Worm (Caenorhabditis elegans) whole organism, L4 larva: ENCODE measurements around the gene E02H1.1.

Experiments
- F37D6.2 ChIP-seq: sonication (generic microtip); optimal IDR thresholded peaks from 2 replicates; lab custom pipeline; 2016; ENCODE audit warnings: mild to moderate bottlenecking, missing genetic modification characterization, missing compliant biosample characterization
- F49E8.2 ChIP-seq: sonication (generic microtip); optimal IDR thresholded peaks from 2 replicates; lab custom pipeline; 2016; ENCODE audit warnings: missing compliant biosample characterization, mild to moderate bottlenecking, missing genetic modification characterization, borderline replicate concordance
- T20F7.1 ChIP-seq: fragments of 200-800 bp; sonication (Bioruptor generic); optimal IDR thresholded peaks from 2 replicates; lab custom pipeline; 2018; ENCODE audit warnings: mild to moderate bottlenecking, missing genetic modification characterization, missing compliant biosample characterization
- ama-1 ChIP-seq: fragments of 150-350 bp; optimal IDR thresholded peaks from 2 replicates; lab custom pipeline; 2014; ENCODE audit warnings: inconsistent platforms, mixed read lengths
- arid-1 ChIP-seq: fragments of 200-800 bp; sonication (Bioruptor generic); conservative IDR thresholded peaks from 2 replicates; pipeline ENCODE4 v1.3.6; 2022; ENCODE audit warnings: missing genetic modification reagents, missing genetic modification characterization, missing compliant biosample characterization
- cey-2 ChIP-seq: sonication (generic microtip); optimal IDR thresholded peaks from 3 replicates; lab custom pipeline; 2017; ENCODE audit warnings: missing genetic modification characterization, mild to moderate bottlenecking, missing compliant biosample characterization, antibody characterized with exemption, borderline replicate concordance; ENCODE audit not compliant: insufficient read depth
- daf-12 ChIP-seq: fragments of 150-350 bp; optimal IDR thresholded peaks from 2 replicates; lab custom pipeline; 2014; ENCODE audit warnings: missing biosample characterization, missing genetic modification reagents, missing genetic modification characterization
- daf-16 ChIP-seq, 3 experiments: sonication (generic microtip); optimal IDR thresholded peaks; 2 replicates each; lab custom pipeline; 2016 to 2017; ENCODE audit warnings: missing genetic modification characterization in 3 of 3, missing genetic modification reagents in 3 of 3, mild to moderate bottlenecking in 2 of 3, missing compliant biosample characterization in 2 of 3, missing biosample characterization in 1 of 3, moderate library complexity in 1 of 3
- daf-19 ChIP-seq: fragments of 200-800 bp; sonication (Bioruptor generic); conservative IDR thresholded peaks from 2 replicates; pipeline ENCODE4 v1.3.6; 2022; ENCODE audit warnings: missing genetic modification characterization, missing compliant biosample characterization
- daf-8 ChIP-seq: fragments of 200-800 bp; sonication (Bioruptor generic); IDR thresholded peaks from 2 replicates; pipeline ENCODE4 v1.3.6; 2022; ENCODE audit warnings: missing genetic modification characterization, missing compliant biosample characterization
- dmd-6 ChIP-seq: fragments of 200-800 bp; sonication (Bioruptor generic); IDR thresholded peaks from 2 replicates; pipeline ENCODE4 v1.3.6; 2022; ENCODE audit warnings: missing genetic modification reagents, missing genetic modification characterization, missing compliant biosample characterization
- dve-1 ChIP-seq: sonication (generic microtip); optimal IDR thresholded peaks from 2 replicates; lab custom pipeline; 2017; ENCODE audit warnings: antibody characterized with exemption, mild to moderate bottlenecking, missing genetic modification characterization, missing compliant biosample characterization; ENCODE audit not compliant: insufficient read depth
- egl-43 ChIP-seq: fragments of 200-800 bp; sonication (Bioruptor generic); IDR thresholded peaks from 2 replicates; pipeline ENCODE4 v1.3.6; 2022; ENCODE audit warnings: missing genetic modification reagents, missing genetic modification characterization, missing compliant biosample characterization
- fkh-10 ChIP-seq: fragments of 150-350 bp; optimal IDR thresholded peaks from 2 replicates; lab custom pipeline; 2014; ENCODE audit warnings: missing biosample characterization, missing genetic modification reagents, missing genetic modification characterization
- gei-8 ChIP-seq: fragments of 200-800 bp; sonication (Bioruptor generic); optimal IDR thresholded peaks from 2 replicates; lab custom pipeline; 2018; ENCODE audit warnings: mild to moderate bottlenecking, missing genetic modification characterization, missing compliant biosample characterization
- hlh-11 ChIP-seq: fragments of 200-800 bp; sonication (Bioruptor generic); optimal IDR thresholded peaks from 2 replicates; lab custom pipeline; 2018; ENCODE audit warnings: mild to moderate bottlenecking, missing genetic modification characterization, missing compliant biosample characterization
- hmg-1.1 ChIP-seq: fragments of 200-800 bp; sonication (Bioruptor generic); IDR thresholded peaks from 2 replicates; pipeline ENCODE4 v1.3.6; 2022; ENCODE audit warnings: missing genetic modification reagents, missing genetic modification characterization, missing compliant biosample characterization
- lim-7 ChIP-seq: fragments of 200-800 bp; sonication (Bioruptor generic); IDR thresholded peaks from 2 replicates; pipeline ENCODE4 v1.3.6; 2022; ENCODE audit warnings: missing genetic modification characterization, missing compliant biosample characterization
- lin-15B ChIP-seq: fragments of 150-350 bp; sonication (generic microtip); optimal IDR thresholded peaks from 3 replicates; lab custom pipeline; 2014; ENCODE audit warnings: missing biosample characterization, missing genetic modification characterization
- lin-39 ChIP-seq: fragments of 150-350 bp; optimal IDR thresholded peaks from 2 replicates; lab custom pipeline; 2014; ENCODE audit warnings: missing biosample characterization, missing genetic modification reagents, missing genetic modification characterization
- lir-3 ChIP-seq: sonication (generic microtip); optimal IDR thresholded peaks from 2 replicates; lab custom pipeline; 2016; ENCODE audit warnings: mild to moderate bottlenecking, missing genetic modification characterization, missing compliant biosample characterization
- mxl-3 ChIP-seq: fragments of 200-800 bp; sonication (Bioruptor generic); optimal IDR thresholded peaks from 2 replicates; lab custom pipeline; 2018; ENCODE audit warnings: mild to moderate bottlenecking, missing genetic modification characterization, missing compliant biosample characterization
- nhr-10 ChIP-seq: fragments of 150-350 bp; optimal IDR thresholded peaks from 2 replicates; lab custom pipeline; 2014; ENCODE audit warnings: missing biosample characterization, missing genetic modification characterization
- nhr-111 ChIP-seq: fragments of 200-800 bp; sonication (Bioruptor generic); optimal IDR thresholded peaks from 2 replicates; lab custom pipeline; 2018; ENCODE audit warnings: mild to moderate bottlenecking, missing genetic modification characterization, missing compliant biosample characterization
- nhr-28 ChIP-seq: fragments of 150-350 bp; optimal IDR thresholded peaks from 2 replicates; lab custom pipeline; 2014; ENCODE audit warnings: missing biosample characterization, missing genetic modification characterization
- nhr-41 ChIP-seq: fragments of 200-800 bp; sonication (Bioruptor generic); IDR thresholded peaks from 2 replicates; pipeline ENCODE4 v1.3.6; 2022; ENCODE audit warnings: missing genetic modification reagents, missing genetic modification characterization, missing compliant biosample characterization
- nhr-48 ChIP-seq: sonication (generic microtip); optimal IDR thresholded peaks from 2 replicates; lab custom pipeline; 2016; ENCODE audit warnings: mild to moderate bottlenecking, missing genetic modification characterization, missing compliant biosample characterization
- nhr-77 ChIP-seq: fragments of 150-350 bp; optimal IDR thresholded peaks from 2 replicates; lab custom pipeline; 2014; ENCODE audit warnings: missing biosample characterization, missing genetic modification characterization
- rbr-2 ChIP-seq: sonication (generic microtip); optimal IDR thresholded peaks from 2 replicates; lab custom pipeline; 2016; ENCODE audit warnings: missing genotype, missing genetic modification characterization, missing compliant biosample characterization
- saeg-2 ChIP-seq: fragments of 200-800 bp; sonication (Bioruptor generic); IDR thresholded peaks from 2 replicates; pipeline ENCODE4 v1.3.6; 2022; ENCODE audit warnings: missing genetic modification reagents, missing genetic modification characterization, missing compliant biosample characterization
- skn-1 ChIP-seq: fragments of 150-350 bp; optimal IDR thresholded peaks from 2 replicates; lab custom pipeline; 2014; ENCODE audit warnings: missing biosample characterization, missing genetic modification characterization
- unc-62 ChIP-seq, 3 experiments: fragments of 150-350 bp in 1 of 3; sonication (generic microtip); optimal IDR thresholded peaks in 2 of 3; peaks in 1 of 3; 1 replicate in 1 of 3; 2 replicates in 2 of 3; lab custom pipeline; 2014 to 2017; ENCODE audit warnings: missing biosample characterization in 3 of 3, missing genetic modification characterization in 3 of 3, missing genetic modification reagents in 3 of 3, missing genotype in 1 of 3
- vab-7 ChIP-seq: fragments of 200-800 bp; sonication (Bioruptor generic); IDR thresholded peaks from 2 replicates; pipeline ENCODE4 v1.3.6; 2022; ENCODE audit warnings: missing genetic modification reagents, missing genetic modification characterization, missing compliant biosample characterization

Gene E02H1.1

ce11 chrII:9589667-9590066 is 1.3 kb downstream of the E02H1.1 start, which contains the start of gene eral-1 (continued):
- TF ChIP-seq fkh-10 (GFP tag; lab: Kevin White, UChicago) (no peak), vab-7 (GFP tag; lab: Robert Waterston, UW) (no peak), lim-7 (GFP tag; lab: Robert Waterston, UW) (no peak), arid-1 (GFP tag; lab: Robert Waterston, UW) (no peak), daf-12 (tag; lab: Kevin White, UChicago) (no peak)

ce11 chrII:9586734-9587209 is 4.2 kb downstream of the E02H1.1 start, which contains the start of gene ugt-58:
ugt-58 (minus strand) TSS chrII:9586784.
- TF ChIP-seq hlh-11 (tag; lab: Kevin White, UChicago) (peak; percentile 35), ama-1 (lab: Kevin White, UChicago) (no peak), daf-16 (GFP tag; optimal IDR thresholded peaks at IDR 0.05; lab: Kevin White, UChicago) (no peak), daf-16 (tag; optimal IDR thresholded peaks at IDR 0.05; lab: Kevin White, UChicago) (peak; percentile 60), mxl-3 (no peak), nhr-28 (tag; lab: Kevin White, UChicago) (peak; percentile 100), lir-3 (tag; lab: Kevin White, UChicago) (no peak), nhr-10 (peak; percentile 8), dve-1 (peak; percentile 66), cey-2 (peak; percentile 43)

- TF ChIP-seq nhr-41 (GFP tag; lab: Robert Waterston, UW): no peak
- no peak for TF ChIP-seq F37D6.2 (tag; lab: Kevin White, UChicago)
- no peak for TF ChIP-seq lin-39 (tag; lab: Kevin White, UChicago)
- TF ChIP-seq daf-12 (tag; lab: Kevin White, UChicago): no peak
- no peak for TF ChIP-seq unc-62 (GFP tag; optimal IDR thresholded peaks at IDR 0.05 in 1 of 2; lab: Kevin White, UChicago)
- no peak for TF ChIP-seq unc-62 (tag; optimal IDR thresholded peaks at IDR 0.05; lab: Kevin White, UChicago)
- TF ChIP-seq daf-8: no peak
- TF ChIP-seq F49E8.2 (tag; lab: Kevin White, UChicago): no peak
- TF ChIP-seq rbr-2: no peak
- TF ChIP-seq skn-1 (tag; lab: Kevin White, UChicago): no peak
- TF ChIP-seq dmd-6 (GFP tag; lab: Robert Waterston, UW): no peak
- no peak for TF ChIP-seq mxl-3
- no peak for TF ChIP-seq nhr-48
- no peak for TF ChIP-seq daf-19 (GFP tag; lab: Robert Waterston, UW)
- no peak for TF ChIP-seq nhr-111 (GFP tag; lab: Kevin White, UChicago)
Observed at ce11 chrII:9583461-9583860, 7.5 kb downstream of the E02H1.1 start, which contains the start of gene wee-1.1. wee-1.1 (minus strand) TSS chrII:9583561.

- 0 out of 2 replicates have a peak, but pooled peaks have one; percentile 11 for TF ChIP-seq egl-43 (GFP tag; lab: Robert Waterston, UW)
- no peak for TF ChIP-seq nhr-48
Observed at ce11 chrII:9577630-9578029, 13.3 kb downstream of the E02H1.1 start.

- 0 out of 2 replicates have a peak, but pooled peaks have one; percentile 32 for TF ChIP-seq hmg-1.1 (GFP tag; lab: Robert Waterston, UW)
- no peak for TF ChIP-seq T20F7.1 (GFP tag; lab: Kevin White, UChicago)
Observed at ce11 chrII:9576707-9577106, 14.3 kb downstream of the E02H1.1 start.

- no peak for TF ChIP-seq lim-7 (GFP tag; lab: Robert Waterston, UW)
- no peak for TF ChIP-seq gei-8 (GFP tag; lab: Kevin White, UChicago)
- no peak for TF ChIP-seq lin-15B
- TF ChIP-seq saeg-2 (GFP tag; lab: Robert Waterston, UW): no peak
- TF ChIP-seq nhr-77 (tag; lab: Kevin White, UChicago): no peak
- no peak for TF ChIP-seq nhr-111 (GFP tag; lab: Kevin White, UChicago)
- peak in 1 of 2 experiments; percentile 83 for TF ChIP-seq unc-62 (GFP tag; optimal IDR thresholded peaks at IDR 0.05 in 1 of 2; lab: Kevin White, UChicago)
- no peak for TF ChIP-seq unc-62 (tag; optimal IDR thresholded peaks at IDR 0.05; lab: Kevin White, UChicago)
Observed at ce11 chrII:9575670-9576069, 15.3 kb downstream of the E02H1.1 start, which contains the start of gene exc-7. exc-7 (plus strand) TSS chrII:9575970.
